Worm (Caenorhabditis elegans): ENCODE measurements around the gene F14H8.2.

Gene F14H8.2

ce11 chrV:15065068-15065744 lies 45.1 kb upstream of the F14H8.2 start, which contains the start of gene C25D7.9 (continued):
- TF ChIP-seq sma-9 (GFP tag; optimal IDR thresholded peaks at IDR 0.05) (no peak), sma-9 (tag; optimal IDR thresholded peaks at IDR 0.05) (no peak), lin-13 (GFP tag; optimal IDR thresholded peaks at IDR 0.05) (peak; percentile 36), R02D3.7 (tag; optimal IDR thresholded peaks at IDR 0.05) (no peak), ceh-16 (tag; optimal IDR thresholded peaks at IDR 0.05) (no peak), nhr-25 (tag; optimal IDR thresholded peaks at IDR 0.05) (no peak), ama-1 (optimal IDR thresholded peaks at IDR 0.05) (no peak), lsy-2 (tag; optimal IDR thresholded peaks at IDR 0.05) (peak in 1 of 2 experiments; percentile 13), lin-39 (tag; optimal IDR thresholded peaks at IDR 0.05) (no peak), nhr-129 (tag; optimal IDR thresholded peaks at IDR 0.05) (peak; percentile 23), mdl-1 (tag; optimal IDR thresholded peaks at IDR 0.05) (no peak), nhr-10 (tag; optimal IDR thresholded peaks at IDR 0.05) (no peak), mab-5 (tag; optimal IDR thresholded peaks at IDR 0.05) (no peak), unc-55 (GFP tag; optimal IDR thresholded peaks at IDR 0.05) (peak; percentile 59), dmd-4 (tag; optimal IDR thresholded peaks at IDR 0.05) (no peak), ztf-11 (tag; optimal IDR thresholded peaks at IDR 0.05) (no peak), lin-11 (tag; optimal IDR thresholded peaks at IDR 0.05) (no peak), crh-2 (tag; optimal IDR thresholded peaks at IDR 0.05) (no peak), nhr-12 (tag; optimal IDR thresholded peaks at IDR 0.05) (no peak), nhr-77 (tag; optimal IDR thresholded peaks at IDR 0.05) (no peak), blmp-1 (tag; optimal IDR thresholded peaks at IDR 0.05; ENCODE audit: insufficient read depth) (no peak)

- no peak for TF ChIP-seq nhr-23 (tag; optimal IDR thresholded peaks at IDR 0.05)
Observed at ce11 chrV:15063987-15064386, 43.9 kb upstream of the F14H8.2 start, which contains the start of gene rap-2. Gene rap-2, minus strand, starts transcription at chrV:15064087.

ce11 chrV:15060595-15060994 lies 40.5 kb upstream of the F14H8.2 start:
- no peak for TF ChIP-seq nhr-11 (tag; optimal IDR thresholded peaks at IDR 0.05)
- no peak for TF ChIP-seq ama-1 (optimal IDR thresholded peaks at IDR 0.05)
- no peak for TF ChIP-seq egl-27 (tag; optimal IDR thresholded peaks at IDR 0.05)
- no peak for TF ChIP-seq unc-55 (GFP tag; optimal IDR thresholded peaks at IDR 0.05)
- no peak for TF ChIP-seq mdl-1 (tag; optimal IDR thresholded peaks at IDR 0.05)
- no peak for TF ChIP-seq ztf-11 (tag; optimal IDR thresholded peaks at IDR 0.05)
- TF ChIP-seq Y55F3AM.14 (GFP tag; optimal IDR thresholded peaks at IDR 0.05) = no peak
- TF ChIP-seq nhr-77 (tag; optimal IDR thresholded peaks at IDR 0.05) = no peak
- TF ChIP-seq nhr-23 (tag; optimal IDR thresholded peaks at IDR 0.05) = no peak
- TF ChIP-seq unc-62 (GFP tag; optimal IDR thresholded peaks at IDR 0.05) = no peak
- no peak for TF ChIP-seq ceh-16 (tag; optimal IDR thresholded peaks at IDR 0.05)
- TF ChIP-seq nhr-21 (tag; optimal IDR thresholded peaks at IDR 0.05) = no peak
- no peak for TF ChIP-seq elt-3 (tag; optimal IDR thresholded peaks at IDR 0.05)
- TF ChIP-seq nhr-6 (tag; optimal IDR thresholded peaks at IDR 0.05) = no peak
- no peak for TF ChIP-seq elt-1 (tag; optimal IDR thresholded peaks at IDR 0.05)
- TF ChIP-seq sem-4 (tag; optimal IDR thresholded peaks at IDR 0.05) = no peak
- no peak for TF ChIP-seq snpc-4 (tag; optimal IDR thresholded peaks at IDR 0.05)
- TF ChIP-seq blmp-1 (tag; optimal IDR thresholded peaks at IDR 0.05; ENCODE audit: insufficient read depth) = no peak
- TF ChIP-seq F13H6.1 (tag; optimal IDR thresholded peaks at IDR 0.05) = no peak
- no peak for TF ChIP-seq C34F6.9 (tag; optimal IDR thresholded peaks at IDR 0.05)

ce11 chrV:15059534-15059933 lies 39.4 kb upstream of the F14H8.2 start, which contains the start of the genes mcm-3 and C25D7.15:
Gene mcm-3, minus strand, starts transcription at chrV:15059599.
Gene C25D7.15, plus strand, starts transcription at chrV:15059808.
- TF ChIP-seq ztf-4 (tag; optimal IDR thresholded peaks at IDR 0.05) (no peak), nhr-129 (tag; optimal IDR thresholded peaks at IDR 0.05) (peak; percentile 36), gmeb-1 (tag; optimal IDR thresholded peaks at IDR 0.05) (peak; percentile 75), ZK546.5 (tag; optimal IDR thresholded peaks at IDR 0.05) (no peak), C34F6.9 (tag; optimal IDR thresholded peaks at IDR 0.05) (peak; percentile 39)

All from whole organism, L2 larva.